Worm (Caenorhabditis elegans): ENCODE measurements around the gene nhr-272.

- TF ChIP-seq gmeb-2 (tag; optimal IDR thresholded peaks at IDR 0.05) (no peak), pat-9 (tag; optimal IDR thresholded peaks at IDR 0.05) (no peak), pha-2 (tag; optimal IDR thresholded peaks at IDR 0.05) (no peak)
These were observed 49.4 kb upstream of the nhr-272 start for ce11 chrX:12754043-12754442.

All from whole organism, late embryonic.